Fruit fly (Drosophila melanogaster) whole organism, adult: ENCODE results near the gene pigs.
A peak's percentile ranks its signal among the peaks of the same experiment; 100 is the strongest.

Experiments used
- CG11617 ChIP-seq: fragments of 200-800 bp; sonication (Bioruptor generic); optimal IDR thresholded peaks from 2 replicates; lab custom pipeline; 2017; ENCODE audit warnings: mild to moderate bottlenecking, missing biosample characterization, missing genetic modification reagents, missing genetic modification characterization
- CG12768 ChIP-seq: fragments of 200-800 bp; sonication (Bioruptor generic); optimal IDR thresholded peaks from 2 replicates; lab custom pipeline; 2017; ENCODE audit warnings: missing biosample characterization, missing genetic modification characterization, mild to moderate bottlenecking, moderate library complexity, missing genetic modification reagents
- CG14711 ChIP-seq: fragments of 200-800 bp; sonication (Bioruptor generic); optimal IDR thresholded peaks from 2 replicates; lab custom pipeline; 2018; ENCODE audit warnings: missing biosample characterization, mild to moderate bottlenecking, missing genetic modification characterization, moderate library complexity
- CG1620 ChIP-seq: fragments of 200-800 bp; sonication (Bioruptor generic); optimal IDR thresholded peaks from 2 replicates; lab custom pipeline; 2016; ENCODE audit warnings: missing biosample characterization, missing genetic modification characterization
- CG33017 ChIP-seq: fragments of 200-800 bp; sonication (Bioruptor generic); optimal IDR thresholded peaks from 2 replicates; lab custom pipeline; 2018; ENCODE audit warnings: missing biosample characterization, mild to moderate bottlenecking, missing genetic modification characterization, moderate library complexity
- CG5204 ChIP-seq: fragments of 200-800 bp; sonication (Bioruptor generic); optimal IDR thresholded peaks from 2 replicates; lab custom pipeline; 2016; ENCODE audit warnings: missing biosample characterization, missing genetic modification characterization
- CG7045 ChIP-seq: fragments of 200-800 bp; sonication (Bioruptor generic); optimal IDR thresholded peaks from 2 replicates; lab custom pipeline; 2017; ENCODE audit warnings: missing biosample characterization, mild to moderate bottlenecking, missing genetic modification characterization
- CG7101 ChIP-seq: fragments of 200-800 bp; sonication (Bioruptor generic); optimal IDR thresholded peaks from 2 replicates; lab custom pipeline; 2018; ENCODE audit warnings: missing biosample characterization, mild to moderate bottlenecking, missing genetic modification characterization, moderate library complexity
- Clk ChIP-seq: fragments of 200-800 bp; sonication (Bioruptor generic); optimal IDR thresholded peaks from 2 replicates; lab custom pipeline; 2017; ENCODE audit warnings: missing biosample characterization, missing genetic modification characterization
- Crg-1 ChIP-seq: fragments of 200-800 bp; sonication (Bioruptor generic); optimal IDR thresholded peaks from 2 replicates; lab custom pipeline; 2016; ENCODE audit warnings: missing biosample characterization, missing genetic modification characterization
- Hr96 ChIP-seq: fragments of 200-800 bp; sonication (Bioruptor generic); optimal IDR thresholded peaks from 2 replicates; lab custom pipeline; 2016; ENCODE audit warnings: missing biosample characterization, missing genetic modification characterization
- Mnt ChIP-seq: fragments of 200-800 bp; sonication (Bioruptor generic); optimal IDR thresholded peaks from 2 replicates; lab custom pipeline; 2016; ENCODE audit warnings: missing biosample characterization, mild to moderate bottlenecking, missing genetic modification characterization
- bab1 ChIP-seq: fragments of 200-800 bp; sonication (Bioruptor generic); optimal IDR thresholded peaks from 3 replicates; lab custom pipeline; 2019; ENCODE audit warnings: missing biosample characterization, mild to moderate bottlenecking, missing genetic modification characterization, moderate library complexity
- cic ChIP-seq: fragments of 200-800 bp; sonication (Bioruptor generic); optimal IDR thresholded peaks from 2 replicates; lab custom pipeline; 2017; ENCODE audit warnings: missing biosample characterization, mild to moderate bottlenecking, missing genetic modification characterization, moderate library complexity
- cnc ChIP-seq, 2 experiments: fragments of >200 bp; optimal IDR thresholded peaks; 2 replicates each; lab custom pipeline; 2017
- kay ChIP-seq: fragments of 200-800 bp; sonication (Bioruptor generic); peaks from one replicate; lab custom pipeline; 2016; ENCODE audit warnings: missing biosample characterization, missing genetic modification characterization, borderline replicate concordance
- ovo ChIP-seq: fragments of 200-800 bp; sonication (Bioruptor generic); optimal IDR thresholded peaks from 2 replicates; lab custom pipeline; 2016; ENCODE audit warnings: missing biosample characterization, missing genetic modification characterization
- pad ChIP-seq: fragments of 200-800 bp; sonication (Bioruptor generic); optimal IDR thresholded peaks from 3 replicates; lab custom pipeline; 2017; ENCODE audit warnings: missing biosample characterization, missing genetic modification characterization, mild to moderate bottlenecking, moderate library complexity, missing genetic modification reagents
- tj ChIP-seq: fragments of 200-800 bp; sonication (Bioruptor generic); optimal IDR thresholded peaks from 3 replicates; lab custom pipeline; 2017; ENCODE audit warnings: missing biosample characterization, mild to moderate bottlenecking, missing genetic modification characterization, moderate library complexity
- toe ChIP-seq: fragments of 200-800 bp; sonication (Bioruptor generic); optimal IDR thresholded peaks from 2 replicates; lab custom pipeline; 2016; ENCODE audit warnings: missing biosample characterization, missing genetic modification characterization

pigs gene

DNA sequence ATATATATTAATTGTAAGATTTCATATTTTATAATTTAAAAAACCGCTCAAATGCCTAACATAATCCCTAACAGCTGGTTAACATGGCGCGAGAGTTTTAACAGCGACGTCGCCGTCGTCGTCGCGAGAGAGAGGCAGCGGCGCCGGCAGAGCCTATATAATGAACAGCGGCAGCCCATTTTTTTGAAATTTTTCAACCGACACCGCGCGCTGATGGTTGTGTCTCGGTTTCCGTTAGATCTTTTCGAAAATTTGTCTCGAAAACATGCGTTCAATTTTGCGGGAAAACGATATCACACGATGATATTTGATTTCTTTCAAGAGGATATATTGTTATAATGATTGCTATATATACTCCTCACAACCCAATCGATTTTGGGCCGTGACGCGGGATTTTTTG, at the start of gene pigs:
Gene pigs, plus strand, starts transcription at position 183 of the 400 bp plus-strand sequence.
- peak; percentile 40 for TF ChIP-seq Mnt (GFP tag; lab: Kevin White, UChicago)
- no peak for TF ChIP-seq CG33017 (tag; lab: Kevin White, UChicago)
- TF ChIP-seq bab1 (GFP tag; lab: Kevin White, UChicago): peak; percentile 20

DNA sequence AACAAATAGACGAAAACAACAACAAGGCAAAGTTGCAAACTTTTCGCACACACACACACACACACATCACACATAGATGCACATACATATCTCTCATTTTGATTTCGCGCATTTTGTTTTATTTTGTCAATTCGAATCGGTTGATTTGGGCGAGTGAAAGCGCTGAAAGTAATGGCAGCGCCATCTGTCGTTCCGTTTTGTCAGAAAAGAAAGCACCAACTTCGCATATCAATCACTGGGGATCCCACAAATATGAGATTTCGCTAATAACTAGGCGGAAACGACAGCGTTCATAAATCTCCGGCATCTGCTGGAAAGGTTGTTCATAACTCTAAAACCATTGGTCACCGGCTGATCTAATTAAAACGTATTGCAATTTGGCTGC, 49.8 kb upstream of the pigs start:
- TF ChIP-seq CG12768 (GFP tag; lab: Kevin White, UChicago): no peak
- no peak for TF ChIP-seq Crg-1
- no peak for TF ChIP-seq CG7101 (tag; lab: Kevin White, UChicago)
- no peak for TF ChIP-seq CG7045 (GFP tag; lab: Kevin White, UChicago)
- TF ChIP-seq CG33017 (tag; lab: Kevin White, UChicago): no peak
- TF ChIP-seq toe (GFP tag; lab: Kevin White, UChicago): no peak
- no peak for TF ChIP-seq pad (GFP tag; lab: Kevin White, UChicago)
- TF ChIP-seq Hr96 (GFP tag; lab: Kevin White, UChicago): no peak

DNA sequence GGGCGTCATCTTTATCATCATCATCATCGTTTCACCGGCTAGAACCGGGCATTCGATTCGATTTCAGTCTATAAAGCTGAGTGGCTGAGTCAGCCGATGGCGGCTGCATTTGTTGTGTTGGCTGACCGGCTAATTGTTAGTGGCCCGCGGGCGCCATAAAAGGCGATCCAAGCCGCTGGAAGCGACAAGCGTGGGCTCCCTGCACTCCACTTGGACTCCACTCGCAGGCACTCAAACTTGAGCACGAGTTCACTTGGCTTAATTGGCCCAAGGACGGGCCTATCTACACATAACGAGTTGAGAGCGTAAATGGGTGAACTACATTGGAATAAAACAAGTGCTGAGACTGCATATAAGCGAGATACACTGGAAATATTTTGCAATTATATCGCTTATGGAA, 48.4 kb upstream of the pigs start:
- TF ChIP-seq CG7045 (GFP tag; lab: Kevin White, UChicago) (no peak), CG11617 (no peak), CG1620 (GFP tag; lab: Kevin White, UChicago) (no peak), Mnt (GFP tag; lab: Kevin White, UChicago) (no peak), Hr96 (GFP tag; lab: Kevin White, UChicago) (no peak), cic (GFP tag; lab: Kevin White, UChicago) (no peak), cnc (optimal IDR thresholded peaks at IDR 0.05; lab: Kevin White, UChicago) (no peak), Clk (GFP tag; lab: Kevin White, UChicago) (no peak), tj (GFP tag; lab: Kevin White, UChicago) (no peak), CG5204 (GFP tag; lab: Kevin White, UChicago) (no peak), Crg-1 (no peak), CG14711 (tag; lab: Kevin White, UChicago) (no peak), ovo (GFP tag; lab: Kevin White, UChicago) (no peak), bab1 (GFP tag; lab: Kevin White, UChicago) (no peak), pad (GFP tag; lab: Kevin White, UChicago) (no peak)

DNA sequence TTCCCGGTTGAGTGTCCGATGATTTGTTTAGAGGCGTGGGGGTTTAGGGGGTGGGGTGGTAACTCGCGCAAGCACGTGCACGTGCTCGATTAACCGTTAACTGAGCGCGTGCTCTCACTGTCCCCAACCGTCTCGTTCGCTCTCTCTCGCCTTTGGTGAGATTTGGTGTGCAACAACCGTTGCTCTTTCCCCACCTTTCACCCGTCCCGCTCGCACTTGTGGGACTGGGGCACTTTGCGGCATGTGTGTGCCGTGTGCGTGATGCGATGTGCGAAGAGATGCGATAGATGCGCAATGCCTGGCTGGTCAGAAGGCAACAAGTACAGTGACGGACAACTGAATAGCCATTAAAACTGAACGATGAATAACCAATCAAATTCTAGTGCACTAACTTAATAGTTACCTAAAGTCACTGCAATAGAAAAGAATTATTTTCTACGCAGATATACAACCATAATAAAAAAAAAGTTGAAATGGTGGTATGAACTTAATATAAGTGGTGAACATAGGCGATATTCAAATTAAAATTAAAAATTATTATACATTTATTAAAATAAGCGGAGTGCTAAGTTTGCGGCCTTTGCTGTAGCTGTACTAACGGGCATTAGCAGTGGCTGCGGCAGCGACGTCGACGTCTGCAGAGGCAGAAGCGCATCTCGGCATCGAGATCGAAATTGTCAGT, 28.5 kb upstream of the pigs start:
- TF ChIP-seq bab1 (GFP tag; lab: Kevin White, UChicago) (no peak), Hr96 (GFP tag; lab: Kevin White, UChicago) (peak; percentile 22), CG14711 (tag; lab: Kevin White, UChicago) (peak; percentile 53), CG12768 (GFP tag; lab: Kevin White, UChicago) (no peak), CG11617 (peak; percentile 25), Crg-1 (no peak), cic (GFP tag; lab: Kevin White, UChicago) (no peak), cnc (optimal IDR thresholded peaks at IDR 0.05; lab: Kevin White, UChicago) (no peak), tj (GFP tag; lab: Kevin White, UChicago) (peak; percentile 22), CG1620 (GFP tag; lab: Kevin White, UChicago) (no peak), CG7101 (tag; lab: Kevin White, UChicago) (peak; percentile 48), CG5204 (GFP tag; lab: Kevin White, UChicago) (peak; percentile 7), toe (GFP tag; lab: Kevin White, UChicago) (peak; percentile 21), ovo (GFP tag; lab: Kevin White, UChicago) (no peak), pad (GFP tag; lab: Kevin White, UChicago) (peak; percentile 63), Clk (GFP tag; lab: Kevin White, UChicago) (no peak), Mnt (GFP tag; lab: Kevin White, UChicago) (no peak), CG7045 (GFP tag; lab: Kevin White, UChicago) (peak; percentile 45), kay (GFP tag; lab: Kevin White, UChicago) (no peak), CG33017 (tag; lab: Kevin White, UChicago) (peak; percentile 42)

DNA sequence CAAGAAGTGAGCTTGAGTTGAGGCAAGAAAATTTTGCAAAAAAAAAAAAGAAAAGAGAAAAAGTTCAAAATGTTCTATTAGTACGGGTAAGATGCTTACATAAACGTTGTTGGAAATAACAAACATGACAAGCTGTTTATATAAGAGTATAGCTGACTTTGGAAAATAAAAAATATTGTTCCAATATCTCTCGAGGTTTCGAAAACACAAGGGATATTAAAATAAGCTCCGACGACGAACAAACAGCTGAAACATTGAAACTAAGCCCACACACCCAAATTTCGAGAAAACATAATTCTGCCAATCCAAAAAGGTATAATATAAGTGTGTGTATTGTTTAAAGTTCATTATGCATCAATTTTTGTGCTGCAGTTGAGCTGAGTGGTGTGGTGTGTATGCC, 26.1 kb upstream of the pigs start:
- TF ChIP-seq toe (GFP tag; lab: Kevin White, UChicago) (no peak), CG12768 (GFP tag; lab: Kevin White, UChicago) (no peak), CG33017 (tag; lab: Kevin White, UChicago) (no peak), Clk (GFP tag; lab: Kevin White, UChicago) (no peak), CG11617 (no peak), bab1 (GFP tag; lab: Kevin White, UChicago) (no peak), cic (GFP tag; lab: Kevin White, UChicago) (no peak), tj (GFP tag; lab: Kevin White, UChicago) (no peak), CG7045 (GFP tag; lab: Kevin White, UChicago) (no peak), CG5204 (GFP tag; lab: Kevin White, UChicago) (no peak)

DNA sequence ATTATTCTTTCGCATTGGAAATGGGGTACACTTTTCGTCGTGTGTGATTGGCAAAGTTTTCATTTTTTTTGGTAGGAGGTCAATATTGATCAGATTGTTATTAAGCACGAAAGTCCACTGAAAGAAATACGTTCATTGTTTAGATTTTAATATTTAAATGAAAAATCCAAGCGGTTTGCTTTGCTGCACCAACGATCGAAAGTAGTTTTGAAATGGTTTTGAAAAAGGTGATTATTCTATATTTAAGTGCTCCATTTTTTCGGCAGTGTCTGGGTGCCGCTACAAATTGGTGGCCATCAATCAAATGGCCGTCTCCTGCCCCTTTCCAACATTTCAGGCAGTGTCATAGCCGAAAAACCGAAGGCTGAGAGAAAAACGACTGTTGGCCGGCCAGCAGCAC, 25.4 kb upstream of the pigs start:
- no peak for TF ChIP-seq CG7045 (GFP tag; lab: Kevin White, UChicago)
- no peak for TF ChIP-seq CG1620 (GFP tag; lab: Kevin White, UChicago)
- TF ChIP-seq Clk (GFP tag; lab: Kevin White, UChicago): no peak
- no peak for TF ChIP-seq Crg-1
- TF ChIP-seq CG7101 (tag; lab: Kevin White, UChicago): no peak
- TF ChIP-seq pad (GFP tag; lab: Kevin White, UChicago): no peak
